Fruit fly (Drosophila melanogaster): ENCODE measurements around the gene zuc.

The zuc gene

DNA sequence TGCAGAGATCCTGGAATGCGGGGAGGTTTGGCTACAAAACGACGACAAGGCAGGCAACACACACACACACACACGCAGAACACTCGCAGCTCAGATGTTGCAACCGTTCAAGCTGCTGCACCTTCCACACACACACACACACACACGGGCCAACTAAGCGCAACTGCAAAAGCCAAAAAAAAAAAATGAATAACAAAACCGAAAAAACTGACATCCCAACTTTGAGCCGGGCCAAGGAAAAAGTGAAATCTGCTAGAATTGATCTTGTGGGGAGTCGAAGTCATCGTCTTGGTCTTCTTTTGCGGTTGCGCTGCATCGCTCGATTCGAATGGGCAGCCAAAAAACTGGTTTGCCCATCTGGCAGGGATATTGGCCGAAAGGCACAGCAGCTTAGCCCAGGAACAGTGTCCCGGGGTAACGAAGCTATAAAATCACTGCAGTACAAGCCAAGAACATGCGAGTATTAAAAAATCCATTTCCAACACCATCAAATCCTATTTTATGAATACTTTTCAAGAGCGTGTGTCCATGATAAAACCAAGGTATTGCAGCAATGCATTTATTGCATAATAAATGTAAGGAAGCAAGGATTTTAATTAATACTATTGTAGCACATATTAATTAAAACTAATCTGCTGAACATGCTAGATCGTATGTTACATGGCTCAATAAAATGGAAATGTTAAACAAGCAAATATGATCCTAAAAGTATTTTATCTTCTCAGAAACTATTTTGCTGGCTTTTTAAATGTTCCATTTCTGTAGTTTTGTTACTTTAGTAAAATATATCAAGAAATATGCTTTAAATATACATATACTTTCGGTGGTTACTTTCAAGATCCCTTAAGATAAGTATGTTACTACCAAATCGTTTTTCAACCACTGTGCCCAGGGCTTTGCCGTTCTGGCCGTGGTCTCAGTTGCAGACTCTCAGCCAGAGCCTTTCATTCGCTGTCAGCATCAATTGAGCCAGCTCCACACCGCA lies 23.8 kb downstream of the zuc start (continued):
- peak; percentile 61 for TF ChIP-seq lz (GFP tag; optimal IDR thresholded peaks at IDR 0.05)
- peak; percentile 40 for TF ChIP-seq achi (GFP tag; optimal IDR thresholded peaks at IDR 0.05)
- peak; percentile 20 for TF ChIP-seq CG6792 (GFP tag; optimal IDR thresholded peaks at IDR 0.05)
- peak; percentile 13 for TF ChIP-seq CG3032 (tag; optimal IDR thresholded peaks at IDR 0.05)
- no peak for TF ChIP-seq CG10669 (GFP tag; optimal IDR thresholded peaks at IDR 0.05)
- no peak for TF ChIP-seq Hr38 (GFP tag; optimal IDR thresholded peaks at IDR 0.05)
- peak; percentile 84 for TF ChIP-seq Blimp-1 (GFP tag; optimal IDR thresholded peaks at IDR 0.05)
- TF ChIP-seq CG3919 (GFP tag; optimal IDR thresholded peaks at IDR 0.05), result peak; percentile 7
- TF ChIP-seq Met (GFP tag; optimal IDR thresholded peaks at IDR 0.05), result peak; percentile 54
- TF ChIP-seq CG9139 (GFP tag; optimal IDR thresholded peaks at IDR 0.05), result no peak
- TF ChIP-seq pdm3 (GFP tag; optimal IDR thresholded peaks at IDR 0.05), result peak; percentile 15
- no peak for TF ChIP-seq vri (GFP tag; optimal IDR thresholded peaks at IDR 0.05)
- peak; percentile 39 for TF ChIP-seq CG8632 (GFP tag; optimal IDR thresholded peaks at IDR 0.05)
- peak; percentile 26 for TF ChIP-seq OdsH (GFP tag; optimal IDR thresholded peaks at IDR 0.05)
- TF ChIP-seq cyc (GFP tag; optimal IDR thresholded peaks at IDR 0.05), result no peak
- no peak for TF ChIP-seq spab (GFP tag; optimal IDR thresholded peaks at IDR 0.05)
- peak; percentile 21 for TF ChIP-seq Hr4 (GFP tag; optimal IDR thresholded peaks at IDR 0.05)
- peak in 1 of 2 experiments; percentile 5 for TF ChIP-seq salr (GFP tag; optimal IDR thresholded peaks at IDR 0.05)
- TF ChIP-seq Ets21C (GFP tag; optimal IDR thresholded peaks at IDR 0.05), result peak; percentile 37
- TF ChIP-seq Lpt (GFP tag; optimal IDR thresholded peaks at IDR 0.05), result peak; percentile 24

DNA sequence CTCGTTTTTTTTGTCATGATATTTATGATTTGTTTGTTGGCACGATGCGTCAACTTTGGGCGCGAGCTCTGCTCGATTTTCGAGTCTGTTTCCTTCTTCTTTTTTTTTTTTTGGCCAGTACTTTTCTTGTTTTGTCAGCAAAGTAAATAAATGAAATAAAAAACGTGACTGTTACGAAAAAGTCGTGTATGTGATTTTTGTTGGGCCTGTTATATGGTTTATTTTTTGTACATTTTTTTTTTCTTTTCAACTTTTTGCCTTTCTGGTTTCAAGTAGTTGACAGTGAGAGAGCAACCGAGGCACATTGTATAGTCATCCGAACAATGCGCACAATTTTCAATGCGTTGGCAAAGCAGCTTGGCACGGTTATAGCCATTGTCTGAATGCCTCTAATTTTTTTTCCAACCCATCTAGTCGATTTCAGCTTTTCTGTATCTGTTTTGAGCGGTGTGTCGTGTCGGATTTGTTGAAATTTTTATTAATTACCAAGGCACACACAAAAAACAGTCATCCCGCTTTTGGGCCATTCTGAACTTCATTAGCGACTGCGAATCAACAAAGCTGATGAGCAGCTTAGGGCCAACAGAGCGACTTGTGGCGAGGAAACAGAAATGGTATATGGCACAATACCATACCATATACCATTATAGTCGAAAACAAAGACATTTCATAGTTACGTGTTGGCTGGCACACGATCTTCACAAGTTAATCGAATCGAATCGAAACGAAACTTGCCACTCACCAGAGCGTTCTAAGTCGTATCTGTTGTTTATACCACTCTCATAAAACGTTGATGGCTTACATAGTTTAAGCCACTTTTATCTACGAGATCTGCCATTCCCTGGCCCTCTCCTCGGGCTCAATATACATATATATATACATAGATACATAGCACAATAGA lies 26.0 kb downstream of the zuc start:
- TF ChIP-seq fkh (GFP tag; optimal IDR thresholded peaks at IDR 0.05), result no peak
- TF ChIP-seq fd85E (GFP tag; optimal IDR thresholded peaks at IDR 0.05), result no peak
- TF ChIP-seq Hr4 (GFP tag; optimal IDR thresholded peaks at IDR 0.05), result no peak
- TF ChIP-seq CG6163 (GFP tag; IDR thresholded peaks at IDR 0.05), result 0 out of 3 replicates have a peak, but pooled peaks have one; percentile 40
- TF ChIP-seq CG6276 (GFP tag; optimal IDR thresholded peaks at IDR 0.05), result peak; percentile 21
- TF ChIP-seq eg (GFP tag; IDR thresholded peaks at IDR 0.05), result 0 out of 3 replicates have a peak, but pooled peaks have one; percentile 12
- TF ChIP-seq Eip78C (GFP tag), result peak; percentile 46
- no peak for TF ChIP-seq net (GFP tag; optimal IDR thresholded peaks at IDR 0.05)
- no peak for TF ChIP-seq Ets96B (tag; optimal IDR thresholded peaks at IDR 0.05)
- TF ChIP-seq OdsH (GFP tag; optimal IDR thresholded peaks at IDR 0.05), result no peak
- no peak for TF ChIP-seq CG7368 (GFP tag; optimal IDR thresholded peaks at IDR 0.05)
- no peak for TF ChIP-seq cyc (GFP tag; optimal IDR thresholded peaks at IDR 0.05)
- peak; percentile 13 for TF ChIP-seq CG8632 (GFP tag; optimal IDR thresholded peaks at IDR 0.05)

DNA sequence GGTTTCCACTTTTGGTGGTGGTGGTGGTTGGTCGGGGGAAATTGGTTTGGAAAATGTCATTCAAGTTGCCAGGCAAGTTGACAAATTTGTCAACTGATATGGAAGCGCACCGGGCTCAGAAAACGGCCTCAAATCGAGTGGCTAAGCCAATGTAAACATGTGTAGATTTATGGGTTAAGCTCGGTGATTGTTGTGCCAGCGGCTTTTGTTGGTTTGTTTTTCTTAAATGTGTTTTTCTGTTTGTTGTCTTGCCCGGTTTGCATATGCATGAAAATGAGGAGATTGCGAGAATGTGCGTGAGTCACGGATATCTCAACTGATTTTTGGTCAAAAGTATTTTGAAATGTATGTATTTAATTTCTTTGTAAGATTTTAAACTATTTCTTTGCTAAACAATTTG lies 28.8 kb downstream of the zuc start:
- TF ChIP-seq vri (GFP tag; optimal IDR thresholded peaks at IDR 0.05), result no peak
- TF ChIP-seq CG8632 (GFP tag; optimal IDR thresholded peaks at IDR 0.05), result no peak
- TF ChIP-seq Ets21C (GFP tag; optimal IDR thresholded peaks at IDR 0.05), result no peak
- TF ChIP-seq topi (GFP tag; optimal IDR thresholded peaks at IDR 0.05), result no peak
- no peak for TF ChIP-seq CG11902 (GFP tag; optimal IDR thresholded peaks at IDR 0.05)
- TF ChIP-seq Hr38 (GFP tag; optimal IDR thresholded peaks at IDR 0.05), result no peak
- no peak for TF ChIP-seq CG4318 (GFP tag; optimal IDR thresholded peaks at IDR 0.05)
- no peak for TF ChIP-seq pdm3 (GFP tag; optimal IDR thresholded peaks at IDR 0.05)
- TF ChIP-seq fkh (GFP tag; optimal IDR thresholded peaks at IDR 0.05), result peak; percentile 68

DNA sequence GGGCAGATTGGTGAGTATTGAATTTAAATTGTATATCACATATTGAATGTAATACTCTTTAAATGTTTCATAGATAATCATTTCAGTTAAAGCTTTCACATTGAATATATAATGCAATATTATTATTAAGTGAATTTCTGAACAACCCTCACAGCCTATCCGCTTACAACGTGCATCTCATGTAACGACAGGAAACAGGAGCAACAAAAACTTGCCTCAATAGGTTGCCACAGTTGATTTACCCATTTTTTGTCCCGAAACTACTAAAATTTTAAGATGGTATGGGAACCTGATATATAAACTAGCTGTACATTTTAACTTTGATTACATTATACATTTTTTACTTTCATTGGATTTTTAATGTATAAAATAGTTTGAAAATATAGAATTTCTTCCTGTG lies 31.0 kb downstream of the zuc start:
- TF ChIP-seq Sox14 (GFP tag; optimal IDR thresholded peaks at IDR 0.05), result no peak
- peak; percentile 6 for TF ChIP-seq CG3032 (tag; optimal IDR thresholded peaks at IDR 0.05)
- peak; percentile 11 for TF ChIP-seq Ets96B (tag; optimal IDR thresholded peaks at IDR 0.05)
- no peak for TF ChIP-seq dac (GFP tag; optimal IDR thresholded peaks at IDR 0.05)
- no peak for TF ChIP-seq cyc (GFP tag; optimal IDR thresholded peaks at IDR 0.05)
- TF ChIP-seq eg (GFP tag; IDR thresholded peaks at IDR 0.05), result no peak
- TF ChIP-seq Eip78C (GFP tag), result peak; percentile 69
- TF ChIP-seq Met (GFP tag; optimal IDR thresholded peaks at IDR 0.05), result no peak
- no peak for TF ChIP-seq CG11902 (GFP tag; optimal IDR thresholded peaks at IDR 0.05)
- TF ChIP-seq fkh (GFP tag; optimal IDR thresholded peaks at IDR 0.05), result no peak
- peak; percentile 13 for TF ChIP-seq CG10631 (GFP tag; optimal IDR thresholded peaks at IDR 0.05)
- TF ChIP-seq Hr38 (GFP tag; optimal IDR thresholded peaks at IDR 0.05), result no peak
- peak; percentile 51 for TF ChIP-seq CG32006 (GFP tag; optimal IDR thresholded peaks at IDR 0.05)
- TF ChIP-seq net (GFP tag; optimal IDR thresholded peaks at IDR 0.05), result no peak
- no peak for TF ChIP-seq CG34406 (GFP tag; optimal IDR thresholded peaks at IDR 0.05)
- no peak for TF ChIP-seq salr (GFP tag; optimal IDR thresholded peaks at IDR 0.05)
- no peak for TF ChIP-seq CG10669 (GFP tag; optimal IDR thresholded peaks at IDR 0.05)
- peak; percentile 5 for TF ChIP-seq Hr4 (GFP tag; optimal IDR thresholded peaks at IDR 0.05)

Measured in whole organism, prepupa.